Fruit fly (Drosophila melanogaster): ENCODE results near the gene Cyp4d8.
"Not testable (repeated sequence)": the region's sequence is repeated elsewhere in the genome, so short reads cannot be mapped to it uniquely, and the experiment has no call there.

Gene Cyp4d8

DNA sequence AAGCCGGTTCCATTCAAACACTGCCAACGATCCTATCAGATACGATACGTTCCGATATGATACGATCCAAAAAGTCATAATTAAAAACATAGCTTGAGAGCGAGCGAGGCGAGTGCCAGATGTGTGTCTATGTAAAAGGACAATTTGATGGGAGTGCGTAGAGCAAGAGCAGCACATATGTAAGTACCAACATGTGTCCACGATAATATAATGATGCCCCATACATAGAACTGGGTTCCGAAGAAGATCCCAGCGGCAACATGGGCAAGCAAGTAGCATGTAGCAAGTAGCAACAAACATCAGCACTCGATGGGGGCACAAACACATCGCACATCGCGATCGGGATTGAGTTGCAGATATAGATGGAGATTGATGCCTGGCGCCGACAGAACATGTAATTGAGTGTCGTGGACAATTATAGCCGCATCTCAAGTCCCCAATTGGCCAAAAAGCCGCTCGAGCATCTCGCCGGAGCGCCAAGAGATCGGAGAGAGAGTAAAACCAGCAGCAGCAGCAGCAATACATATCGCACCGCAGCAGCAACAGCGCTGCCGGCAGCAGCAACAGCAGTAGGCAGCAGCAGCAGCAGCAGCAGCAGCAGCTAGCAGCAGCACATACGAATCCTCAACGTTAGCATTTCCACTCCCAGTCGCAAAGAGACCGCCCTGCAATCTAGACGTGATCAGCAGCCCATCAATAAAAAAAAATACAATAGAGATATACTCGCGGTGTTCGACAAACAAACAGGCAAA is 22.5 kb upstream of the Cyp4d8 start, which contains the start of gene ltl:
ltl (plus strand) TSS at position 647 of the 752 bp plus-strand sequence.
- no peak for TF ChIP-seq CG17801 (GFP tag; optimal IDR thresholded peaks at IDR 0.05; ENCODE audit: partially characterized antibody)

DNA sequence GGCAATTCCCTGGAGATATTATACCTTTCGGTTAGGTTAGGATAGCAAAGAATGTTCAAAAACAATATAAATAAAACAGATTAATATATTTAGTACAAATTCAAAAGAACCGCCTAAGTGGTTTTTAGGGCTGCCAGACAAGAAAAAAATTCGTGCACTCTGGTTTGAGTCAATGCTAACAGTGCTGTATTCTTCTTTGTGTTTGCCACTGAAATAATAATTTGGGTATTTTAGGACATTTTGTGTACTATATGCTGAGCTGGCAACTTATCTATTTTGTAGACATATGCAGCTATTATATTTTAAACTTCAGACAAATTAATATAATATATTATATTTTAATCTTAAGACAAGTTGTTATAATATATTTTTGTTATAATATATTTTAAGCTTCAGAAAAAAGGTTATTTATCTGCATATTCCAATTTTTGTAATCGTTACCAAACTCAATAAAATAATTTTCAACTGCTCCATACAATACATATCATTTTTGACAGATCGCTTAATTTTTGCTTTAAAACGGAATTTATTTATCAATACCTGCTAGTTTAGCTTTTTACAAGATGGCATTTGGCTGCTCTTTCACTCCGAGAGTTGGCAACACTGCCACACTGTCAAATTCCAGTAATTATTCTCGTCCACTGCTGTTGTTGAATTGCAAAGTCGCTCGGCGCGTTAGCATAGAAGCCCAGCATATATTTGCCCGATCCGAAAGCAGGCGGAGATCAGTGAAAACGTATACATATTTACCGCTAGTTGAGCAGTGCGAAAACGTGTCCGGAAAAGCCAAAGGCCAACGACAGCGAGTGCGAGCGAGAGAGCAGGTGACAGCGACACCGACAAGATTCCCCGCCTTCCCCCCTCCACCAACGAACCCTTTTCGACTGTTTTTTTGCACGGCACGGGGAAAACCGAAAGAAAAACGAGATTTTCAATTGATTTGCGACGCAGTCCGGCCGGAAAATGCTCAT is 14.7 kb upstream of the Cyp4d8 start, which contains the start of gene CG7546:
CG7546 (plus strand) TSS at position 573 of the 971 bp plus-strand sequence.
- TF ChIP-seq CG17801 (GFP tag; optimal IDR thresholded peaks at IDR 0.05; ENCODE audit: partially characterized antibody) = no peak

DNA sequence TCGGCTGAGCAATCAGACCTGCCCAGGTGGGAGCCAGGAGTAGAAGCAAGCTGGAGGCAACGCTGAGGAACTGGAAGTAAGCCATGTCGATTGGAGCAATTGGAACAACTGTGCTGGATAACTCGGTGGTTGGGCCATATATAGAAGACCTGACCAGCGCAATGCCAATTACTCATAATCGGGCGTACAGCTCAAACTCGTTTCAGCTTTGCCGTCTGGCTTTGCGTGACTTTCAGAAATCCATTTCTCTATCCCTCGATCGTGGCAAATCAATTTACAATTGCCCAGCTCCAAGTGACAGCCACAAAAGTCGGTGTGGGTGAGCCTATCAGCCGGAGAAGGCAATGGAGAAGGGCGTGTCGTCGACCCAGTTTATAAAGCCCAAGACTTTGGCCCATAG is 10.1 kb upstream of the Cyp4d8 start, which contains the start of gene CG7548:
CG7548 (minus strand) TSS at position 101 of the 400 bp plus-strand sequence.
- TF ChIP-seq CG17801 (GFP tag; optimal IDR thresholded peaks at IDR 0.05; ENCODE audit: partially characterized antibody) = no peak

DNA sequence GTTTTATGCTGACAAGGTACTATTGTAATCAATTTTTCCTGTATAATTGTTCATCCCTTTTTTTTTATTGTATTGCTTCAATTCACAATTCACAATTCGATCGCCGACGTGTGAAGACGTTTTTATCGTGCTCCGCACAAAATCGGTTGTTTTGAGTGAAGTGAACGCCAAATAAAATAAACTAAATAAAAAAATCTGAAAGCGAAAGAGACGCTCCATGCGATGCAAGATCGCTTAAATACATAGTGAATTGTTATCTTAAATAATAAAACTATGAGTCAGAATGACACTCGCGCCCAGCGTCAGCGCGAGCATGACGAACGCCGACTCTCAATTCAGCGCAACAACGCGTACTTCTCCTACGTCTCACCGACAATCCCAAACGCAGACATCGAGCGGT is 2.7 kb upstream of the Cyp4d8 start, which contains the start of gene CG8539:
CG8539 (minus strand) TSS at position 101 of the 400 bp plus-strand sequence.
- TF ChIP-seq CG17801 (GFP tag; optimal IDR thresholded peaks at IDR 0.05; ENCODE audit: partially characterized antibody) = not testable (repeated sequence)

DNA sequence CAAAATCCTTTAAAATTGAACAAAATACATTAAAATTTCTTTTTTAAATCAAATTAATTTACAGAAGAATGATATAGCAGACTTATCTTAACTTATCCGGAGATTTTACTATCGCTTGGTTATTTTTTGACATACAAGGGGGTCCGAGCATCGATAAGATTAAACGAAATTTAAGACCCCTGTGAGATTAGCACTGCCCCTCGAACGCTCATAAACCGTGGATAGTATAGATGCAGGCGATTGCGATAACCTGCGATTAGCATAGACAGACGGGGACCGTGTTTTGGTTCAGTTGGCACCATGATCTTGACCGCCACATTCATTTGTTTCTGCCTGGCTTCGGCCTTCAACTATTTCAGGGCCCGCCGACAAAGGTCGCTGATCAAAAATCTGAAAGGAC is 4.4 kb downstream of the Cyp4d8 start, which contains the start of gene Cyp316a1:
Cyp316a1 (plus strand) TSS at position 301 of the 400 bp plus-strand sequence.
- no peak for TF ChIP-seq CG17801 (GFP tag; optimal IDR thresholded peaks at IDR 0.05; ENCODE audit: partially characterized antibody)

DNA sequence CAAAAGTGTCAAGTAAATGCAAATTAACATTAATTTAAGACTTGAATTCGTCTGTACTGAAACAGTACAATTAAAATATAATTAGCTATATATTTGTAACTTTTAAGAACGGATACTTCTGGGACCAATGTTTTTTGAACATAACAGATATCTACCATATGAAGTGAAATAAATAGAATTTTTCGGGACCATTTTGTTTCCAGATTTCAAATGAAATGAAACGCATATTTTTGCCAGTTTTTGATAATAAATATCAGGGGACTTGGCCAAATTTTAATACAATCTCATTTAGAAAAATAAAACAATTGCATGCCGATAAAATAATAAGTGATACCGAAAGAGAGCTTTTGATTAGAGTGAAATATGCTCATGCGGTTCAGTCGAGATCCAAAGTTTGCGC is 10.3 kb downstream of the Cyp4d8 start, which contains the start of gene mthl6:
mthl6 (plus strand) TSS at position 301 of the 400 bp plus-strand sequence.
- TF ChIP-seq CG17801 (GFP tag; optimal IDR thresholded peaks at IDR 0.05; ENCODE audit: partially characterized antibody) = no peak

DNA sequence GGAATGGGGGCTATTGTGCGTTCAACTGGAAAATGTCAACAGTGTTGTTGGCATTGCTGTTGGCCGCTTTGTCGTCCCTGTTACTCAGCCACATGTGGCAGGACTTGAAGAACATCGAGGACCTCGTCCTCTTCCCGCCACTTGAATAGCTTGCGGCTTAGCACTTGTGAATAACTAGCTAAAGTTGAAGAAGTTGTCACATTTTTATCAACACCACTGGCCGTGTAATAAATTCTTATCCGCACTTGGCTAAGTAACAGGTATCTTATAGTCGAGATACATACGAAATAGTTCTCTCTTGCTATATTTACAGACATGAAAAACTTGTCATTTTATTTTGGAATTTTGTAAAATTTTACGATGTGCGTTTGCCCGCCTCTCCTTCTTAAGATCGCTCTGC is 20.7 kb downstream of the Cyp4d8 start, which contains the start of gene CG43292:
CG43292 (plus strand) TSS at position 301 of the 400 bp plus-strand sequence.
- TF ChIP-seq CG17801 (GFP tag; optimal IDR thresholded peaks at IDR 0.05; ENCODE audit: partially characterized antibody) = no peak

DNA sequence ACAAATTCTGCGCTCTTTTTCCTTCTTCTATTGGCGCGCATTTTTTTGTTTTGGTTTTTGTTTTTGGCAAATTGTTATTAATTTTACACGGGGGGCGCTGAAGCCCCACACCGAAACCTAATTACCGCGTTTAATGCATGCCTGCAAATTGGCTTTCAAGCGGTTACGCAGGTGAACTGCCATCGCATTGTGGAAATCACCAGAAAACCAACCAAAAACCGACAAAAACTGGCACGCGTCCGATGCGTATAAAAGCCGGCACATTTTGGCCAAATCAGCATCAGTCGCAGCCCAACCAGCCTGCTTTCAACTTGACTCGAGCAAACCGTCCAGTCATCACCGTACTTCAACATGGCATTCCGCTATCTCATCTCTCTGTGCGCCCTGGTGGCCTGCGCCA is 24.7 kb downstream of the Cyp4d8 start, which contains the start of gene CG8541:
CG8541 (plus strand) TSS at position 301 of the 400 bp plus-strand sequence.
- TF ChIP-seq CG17801 (GFP tag; optimal IDR thresholded peaks at IDR 0.05; ENCODE audit: partially characterized antibody) = no peak

DNA sequence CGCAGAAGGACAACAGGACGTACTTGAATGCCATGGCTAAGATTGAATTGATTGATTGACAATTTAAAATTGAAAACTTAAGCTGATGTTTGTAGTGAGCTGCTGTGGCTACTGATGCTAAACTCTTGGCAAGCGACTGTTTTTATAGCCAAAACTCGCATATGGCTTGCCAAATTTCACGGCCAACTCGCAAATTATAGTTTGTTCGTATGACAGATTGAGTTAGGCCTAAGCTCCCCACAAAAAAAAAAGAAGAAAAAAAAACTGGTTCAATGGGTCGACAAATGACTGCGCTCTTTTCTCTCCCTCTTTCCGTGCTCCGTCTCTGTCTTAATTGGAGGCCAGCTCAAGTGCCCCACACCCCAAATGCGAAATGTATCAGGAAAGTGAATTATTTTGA is 25.8 kb downstream of the Cyp4d8 start, which contains the start of gene CG8543:
CG8543 (minus strand) TSS at position 101 of the 400 bp plus-strand sequence.
- no peak for TF ChIP-seq CG17801 (GFP tag; optimal IDR thresholded peaks at IDR 0.05; ENCODE audit: partially characterized antibody)

DNA sequence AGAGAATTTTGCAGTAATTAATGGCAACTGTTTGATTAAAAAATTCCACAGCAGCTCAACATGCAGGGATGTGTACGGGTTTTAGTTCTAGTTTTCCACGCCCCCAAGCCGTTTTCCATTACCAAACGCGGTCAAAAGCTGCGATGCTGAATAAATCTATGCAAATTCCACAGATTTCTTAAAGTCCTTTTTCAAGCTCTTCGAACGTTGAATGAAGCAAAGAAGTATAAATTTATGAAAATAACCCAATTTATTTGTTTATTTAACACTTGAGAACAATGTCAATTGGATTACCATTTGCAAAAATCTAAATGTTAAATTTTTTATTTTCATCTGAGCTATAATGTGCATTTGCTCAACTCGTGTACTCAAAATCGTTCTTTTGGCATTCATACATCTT is 30.8 kb downstream of the Cyp4d8 start, which contains the start of the genes CG42660, CG42661 and Tsp66A:
CG42660 (plus strand) TSS at position 301 of the 400 bp plus-strand sequence.
CG42661 (plus strand) TSS at position 301 of the 400 bp plus-strand sequence.
Tsp66A (plus strand) TSS at position 301 of the 400 bp plus-strand sequence.
- TF ChIP-seq CG17801 (GFP tag; optimal IDR thresholded peaks at IDR 0.05; ENCODE audit: partially characterized antibody) = no peak

DNA sequence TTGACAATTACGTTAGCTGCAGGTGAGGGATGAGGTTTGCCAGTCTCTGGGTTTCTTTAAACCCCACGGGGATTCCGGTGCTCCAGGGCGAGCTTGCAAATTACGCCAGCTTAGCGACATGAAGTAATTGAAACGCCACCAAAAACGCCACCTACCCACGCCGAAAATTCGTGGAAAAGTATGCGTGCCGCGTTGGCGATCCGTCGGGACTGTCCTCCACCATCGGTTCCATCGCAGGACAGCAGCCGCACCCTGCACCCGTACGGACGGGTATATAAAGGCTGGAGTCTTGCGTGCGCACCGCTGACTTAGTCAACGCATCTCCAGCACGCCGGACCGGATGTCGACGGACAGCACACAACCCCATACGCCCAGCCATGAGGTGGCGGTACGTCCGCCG is 40.1 kb downstream of the Cyp4d8 start, which contains the start of gene ppk26:
ppk26 (plus strand) TSS at position 301 of the 400 bp plus-strand sequence.
- TF ChIP-seq CG17801 (GFP tag; optimal IDR thresholded peaks at IDR 0.05; ENCODE audit: partially characterized antibody) = no peak

DNA sequence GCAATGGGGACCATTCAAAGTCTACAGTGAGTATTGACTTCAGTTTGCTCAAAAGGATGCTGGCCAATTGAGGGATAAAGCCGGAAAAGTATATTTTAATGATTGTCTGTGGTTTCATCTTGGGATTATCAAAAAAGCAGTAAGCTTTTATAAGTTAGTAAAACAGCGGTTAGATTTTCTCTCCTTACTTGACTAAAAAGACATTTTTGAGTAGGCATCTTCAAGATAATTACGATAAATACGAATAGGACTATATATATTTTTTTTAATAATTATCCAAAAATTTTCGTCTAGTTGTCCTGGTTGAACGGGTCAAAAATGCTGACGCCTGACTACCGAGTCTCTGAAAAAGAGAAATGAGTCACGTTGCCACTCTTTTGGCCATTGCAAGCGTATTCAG is 45.4 kb downstream of the Cyp4d8 start, which contains the start of gene CG33278:
CG33278 (plus strand) TSS at position 301 of the 400 bp plus-strand sequence.
- no peak for TF ChIP-seq CG17801 (GFP tag; optimal IDR thresholded peaks at IDR 0.05; ENCODE audit: partially characterized antibody)

DNA sequence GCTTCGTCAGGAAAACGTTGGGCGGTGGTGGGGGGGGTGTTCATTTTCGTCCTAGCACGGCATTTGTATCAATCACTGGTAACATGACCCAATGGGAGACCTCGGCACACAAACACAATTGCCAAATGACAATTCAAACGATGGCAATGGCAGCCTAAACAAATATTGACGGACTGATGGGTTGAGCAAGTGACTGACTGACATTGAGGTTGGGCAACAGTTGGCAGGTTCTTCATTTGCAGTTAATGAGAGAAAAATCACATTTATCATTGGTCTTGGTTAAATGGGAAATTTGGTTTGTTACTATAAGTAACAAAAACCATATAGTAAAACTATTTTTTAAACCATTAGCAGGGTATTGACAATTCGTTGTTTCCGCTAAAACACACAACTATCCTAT is 46.9 kb downstream of the Cyp4d8 start:
- TF ChIP-seq CG17801 (GFP tag; optimal IDR thresholded peaks at IDR 0.05; ENCODE audit: partially characterized antibody) = no peak
